Worm (Caenorhabditis elegans) whole organism, L4 larva: ENCODE results near the gene clc-19.

Source experiments
- D1046.2 ChIP-seq: fragments of 200-800 bp; sonication (Bioruptor generic); IDR thresholded peaks from 2 replicates; pipeline ENCODE4 v1.3.6; 2022; ENCODE audit warnings: missing genetic modification characterization, missing compliant biosample characterization
- F10B5.3 ChIP-seq: sonication (generic microtip); optimal IDR thresholded peaks from 2 replicates; lab custom pipeline; 2016; ENCODE audit warnings: mild to moderate bottlenecking, missing genetic modification characterization, missing compliant biosample characterization
- F49E8.2 ChIP-seq: sonication (generic microtip); optimal IDR thresholded peaks from 2 replicates; lab custom pipeline; 2016; ENCODE audit warnings: missing compliant biosample characterization, mild to moderate bottlenecking, missing genetic modification characterization, borderline replicate concordance
- T26A8.4 ChIP-seq: fragments of 200-800 bp; sonication (Bioruptor generic); IDR thresholded peaks from 2 replicates; pipeline ENCODE4 v1.3.6; 2022; ENCODE audit warnings: missing genetic modification characterization, missing compliant biosample characterization
- Y105C5A.15 ChIP-seq: fragments of 200-800 bp; sonication (Bioruptor generic); IDR thresholded peaks from 2 replicates; pipeline ENCODE4 v1.3.6; 2022; ENCODE audit warnings: missing genetic modification characterization, missing compliant biosample characterization
- Y48G9A.11 ChIP-seq: fragments of 200-800 bp; sonication (Bioruptor generic); IDR thresholded peaks from 2 replicates; pipeline ENCODE4 v1.3.6; 2022; ENCODE audit warnings: missing genetic modification reagents, missing genetic modification characterization, missing compliant biosample characterization
- Y5F2A.4 ChIP-seq: fragments of 200-800 bp; sonication (Bioruptor generic); optimal IDR thresholded peaks from 2 replicates; lab custom pipeline; 2018; ENCODE audit warnings: mild to moderate bottlenecking, missing genetic modification characterization, missing compliant biosample characterization
- Y75B8A.6 ChIP-seq: fragments of 200-800 bp; sonication (Bioruptor generic); IDR thresholded peaks from 2 replicates; pipeline ENCODE4 v1.3.6; 2022; ENCODE audit warnings: missing genetic modification reagents, missing genetic modification characterization, missing compliant biosample characterization
- ZK337.2 ChIP-seq: fragments of 200-800 bp; sonication (Bioruptor generic); IDR thresholded peaks from 2 replicates; pipeline ENCODE4 v1.3.6; 2022; ENCODE audit warnings: missing genetic modification reagents, missing genetic modification characterization, missing compliant biosample characterization
- aly-2 ChIP-seq: sonication (generic microtip); optimal IDR thresholded peaks from 2 replicates; lab custom pipeline; 2018; ENCODE audit warnings: missing biosample characterization, missing genetic modification characterization
- ceh-20 ChIP-seq: fragments of 200-800 bp; sonication (Bioruptor generic); IDR thresholded peaks from 2 replicates; pipeline ENCODE4 v1.3.6; 2022; ENCODE audit warnings: missing genetic modification reagents, missing genetic modification characterization, missing compliant biosample characterization
- ceh-32 ChIP-seq: sonication (generic microtip); optimal IDR thresholded peaks from 2 replicates; lab custom pipeline; 2016; ENCODE audit warnings: mild to moderate bottlenecking, missing genetic modification characterization, missing compliant biosample characterization; ENCODE audit not compliant: poor library complexity
- ceh-82 ChIP-seq: sonication (generic microtip); optimal IDR thresholded peaks from 2 replicates; lab custom pipeline; 2017; ENCODE audit warnings: missing biosample characterization, missing genetic modification characterization
- ces-1 ChIP-seq: fragments of 150-350 bp; sonication (generic microtip); optimal IDR thresholded peaks from 4 replicates; lab custom pipeline; 2014; ENCODE audit warnings: missing biosample characterization, missing genetic modification reagents, missing genetic modification characterization
- ctbp-1 ChIP-seq: fragments of 200-800 bp; sonication (Bioruptor generic); IDR thresholded peaks from 2 replicates; pipeline ENCODE4 v1.3.6; 2022; ENCODE audit warnings: missing genetic modification reagents, missing genetic modification characterization, missing compliant biosample characterization
- daf-12 ChIP-seq: fragments of 150-350 bp; optimal IDR thresholded peaks from 2 replicates; lab custom pipeline; 2014; ENCODE audit warnings: missing biosample characterization, missing genetic modification reagents, missing genetic modification characterization
- daf-16 ChIP-seq, 3 experiments: sonication (generic microtip); optimal IDR thresholded peaks; 2 replicates each; lab custom pipeline; 2016 to 2017; ENCODE audit warnings: missing genetic modification characterization in 3 of 3, missing genetic modification reagents in 3 of 3, mild to moderate bottlenecking in 2 of 3, missing compliant biosample characterization in 2 of 3, missing biosample characterization in 1 of 3, moderate library complexity in 1 of 3
- daf-19 ChIP-seq: fragments of 200-800 bp; sonication (Bioruptor generic); conservative IDR thresholded peaks from 2 replicates; pipeline ENCODE4 v1.3.6; 2022; ENCODE audit warnings: missing genetic modification characterization, missing compliant biosample characterization
- dmd-8 ChIP-seq: fragments of 200-800 bp; sonication (Bioruptor generic); IDR thresholded peaks from 2 replicates; pipeline ENCODE4 v1.3.6; 2022; ENCODE audit warnings: missing genetic modification characterization, missing compliant biosample characterization
- dmd-9 ChIP-seq: fragments of 200-800 bp; sonication (Bioruptor generic); IDR thresholded peaks from 2 replicates; pipeline ENCODE4 v1.3.6; 2022; ENCODE audit warnings: missing genetic modification reagents, missing genetic modification characterization, missing compliant biosample characterization
- duxl-1 ChIP-seq: sonication (generic microtip); optimal IDR thresholded peaks from 2 replicates; lab custom pipeline; 2016; ENCODE audit warnings: mild to moderate bottlenecking, missing genetic modification characterization, moderate library complexity, missing compliant biosample characterization; ENCODE audit not compliant: poor library complexity
- dve-1 ChIP-seq: sonication (generic microtip); optimal IDR thresholded peaks from 2 replicates; lab custom pipeline; 2017; ENCODE audit warnings: antibody characterized with exemption, mild to moderate bottlenecking, missing genetic modification characterization, missing compliant biosample characterization; ENCODE audit not compliant: insufficient read depth
- egl-27 ChIP-seq: sonication (generic microtip); optimal IDR thresholded peaks from 3 replicates; lab custom pipeline; 2017; ENCODE audit warnings: missing biosample characterization, missing genetic modification reagents, missing genetic modification characterization
- egl-43 ChIP-seq: fragments of 200-800 bp; sonication (Bioruptor generic); IDR thresholded peaks from 2 replicates; pipeline ENCODE4 v1.3.6; 2022; ENCODE audit warnings: missing genetic modification reagents, missing genetic modification characterization, missing compliant biosample characterization
- fos-1 ChIP-seq: fragments of 150-350 bp; optimal IDR thresholded peaks from 2 replicates; lab custom pipeline; 2014; ENCODE audit warnings: missing biosample characterization, missing genetic modification characterization
- hlh-30 ChIP-seq: sonication (generic microtip); optimal IDR thresholded peaks from 2 replicates; lab custom pipeline; 2017; ENCODE audit warnings: antibody characterized with exemption, mild to moderate bottlenecking, missing genetic modification characterization, missing compliant biosample characterization; ENCODE audit not compliant: insufficient read depth
- lim-7 ChIP-seq: fragments of 200-800 bp; sonication (Bioruptor generic); IDR thresholded peaks from 2 replicates; pipeline ENCODE4 v1.3.6; 2022; ENCODE audit warnings: missing genetic modification characterization, missing compliant biosample characterization
- lin-1 ChIP-seq: fragments of 200-800 bp; sonication (Bioruptor generic); IDR thresholded peaks from 2 replicates; pipeline ENCODE4 v1.3.6; 2022; ENCODE audit warnings: missing genetic modification reagents, missing genetic modification characterization, missing compliant biosample characterization
- lin-38 ChIP-seq: fragments of 200-800 bp; sonication (Bioruptor generic); IDR thresholded peaks from 2 replicates; pipeline ENCODE4 v1.3.6; 2022; ENCODE audit warnings: missing genetic modification reagents, missing genetic modification characterization, missing compliant biosample characterization
- lir-3 ChIP-seq: sonication (generic microtip); optimal IDR thresholded peaks from 2 replicates; lab custom pipeline; 2016; ENCODE audit warnings: mild to moderate bottlenecking, missing genetic modification characterization, missing compliant biosample characterization
- madf-5 ChIP-seq, 2 experiments: fragments of 200-800 bp; sonication (Bioruptor generic); IDR thresholded peaks; 2 replicates each; pipeline ENCODE4 v1.3.6; 2022; ENCODE audit warnings: missing compliant biosample characterization in 2 of 2, missing genetic modification characterization in 2 of 2
- mxl-2 ChIP-seq: fragments of 200-800 bp; sonication (Bioruptor generic); conservative IDR thresholded peaks from 2 replicates; pipeline ENCODE4 v1.3.6; 2022; ENCODE audit warnings: missing genetic modification reagents, missing genetic modification characterization, missing compliant biosample characterization
- nhr-25 ChIP-seq: sonication (generic microtip); optimal IDR thresholded peaks from 2 replicates; lab custom pipeline; 2017; ENCODE audit warnings: missing genetic modification characterization, mild to moderate bottlenecking, missing compliant biosample characterization, antibody characterized with exemption, moderate library complexity, borderline replicate concordance; ENCODE audit not compliant: insufficient read depth
- nhr-42 ChIP-seq: fragments of 200-800 bp; sonication (Bioruptor generic); IDR thresholded peaks from 2 replicates; pipeline ENCODE4 v1.3.6; 2022; ENCODE audit warnings: missing genetic modification characterization, missing compliant biosample characterization
- nhr-76 ChIP-seq: fragments of 150-350 bp; optimal IDR thresholded peaks from 2 replicates; lab custom pipeline; 2014; ENCODE audit warnings: missing biosample characterization, missing genetic modification characterization
- php-3 ChIP-seq: fragments of 200-800 bp; sonication (Bioruptor generic); IDR thresholded peaks from 2 replicates; pipeline ENCODE4 v1.3.6; 2022; ENCODE audit warnings: missing genetic modification reagents, missing genetic modification characterization, missing compliant biosample characterization
- rbr-2 ChIP-seq: sonication (generic microtip); optimal IDR thresholded peaks from 2 replicates; lab custom pipeline; 2016; ENCODE audit warnings: missing genotype, missing genetic modification characterization, missing compliant biosample characterization
- saeg-2 ChIP-seq: fragments of 200-800 bp; sonication (Bioruptor generic); IDR thresholded peaks from 2 replicates; pipeline ENCODE4 v1.3.6; 2022; ENCODE audit warnings: missing genetic modification reagents, missing genetic modification characterization, missing compliant biosample characterization
- set-16 ChIP-seq: fragments of 200-800 bp; sonication (Bioruptor generic); IDR thresholded peaks from 2 replicates; pipeline ENCODE4 v1.3.6; 2022; ENCODE audit warnings: missing genetic modification reagents, missing genetic modification characterization, missing compliant biosample characterization
- skn-1 ChIP-seq: fragments of 150-350 bp; optimal IDR thresholded peaks from 2 replicates; lab custom pipeline; 2014; ENCODE audit warnings: missing biosample characterization, missing genetic modification characterization
- spr-1 ChIP-seq: sonication (generic microtip); optimal IDR thresholded peaks from 2 replicates; lab custom pipeline; 2016; ENCODE audit warnings: mild to moderate bottlenecking, missing genetic modification characterization, missing compliant biosample characterization
- tra-1 ChIP-seq: fragments of 200-800 bp; sonication (Bioruptor generic); IDR thresholded peaks from 2 replicates; pipeline ENCODE4 v1.3.6; 2022; ENCODE audit warnings: missing genetic modification reagents, missing genetic modification characterization, missing compliant biosample characterization
- unc-62 ChIP-seq, 3 experiments: fragments of 150-350 bp in 1 of 3; sonication (generic microtip); optimal IDR thresholded peaks in 2 of 3; peaks in 1 of 3; 1 replicate in 1 of 3; 2 replicates in 2 of 3; lab custom pipeline; 2014 to 2017; ENCODE audit warnings: missing biosample characterization in 3 of 3, missing genetic modification characterization in 3 of 3, missing genetic modification reagents in 3 of 3, missing genotype in 1 of 3
- zfp-3 ChIP-seq: fragments of 200-800 bp; sonication (Bioruptor generic); conservative IDR thresholded peaks from 2 replicates; pipeline ENCODE4 v1.3.6; 2022; ENCODE audit warnings: missing genetic modification reagents, missing genetic modification characterization, missing compliant biosample characterization
- zip-11 ChIP-seq: fragments of 200-800 bp; sonication (Bioruptor generic); IDR thresholded peaks from 2 replicates; pipeline ENCODE4 v1.3.6; 2022; ENCODE audit warnings: missing genetic modification characterization, missing compliant biosample characterization
- ztf-11 ChIP-seq: fragments of 150-350 bp; optimal IDR thresholded peaks from 2 replicates; lab custom pipeline; 2014; ENCODE audit warnings: missing biosample characterization, missing genetic modification characterization

The clc-19 gene

ce11 chrIII:853414-853813, 20.0 kb downstream of the clc-19 start:
- TF ChIP-seq tra-1 (GFP tag; lab: Robert Waterston, UW) (no peak), ceh-20 (no peak), fos-1 (tag; lab: Kevin White, UChicago) (no peak), F49E8.2 (tag; lab: Kevin White, UChicago) (no peak), zip-11 (GFP tag; lab: Robert Waterston, UW) (no peak), madf-5 (GFP tag; IDR thresholded peaks at IDR 0.05; lab: Robert Waterston, UW) (0 out of 4 replicates have a peak, but pooled peaks of 1 of the 2 experiments have one; percentile 14), duxl-1 (tag; lab: Kevin White, UChicago) (no peak), set-16 (GFP tag; lab: Robert Waterston, UW) (peak; percentile 94), T26A8.4 (GFP tag; lab: Robert Waterston, UW) (no peak), lir-3 (tag; lab: Kevin White, UChicago) (no peak), nhr-76 (tag; lab: Kevin White, UChicago) (no peak), lim-7 (GFP tag; lab: Robert Waterston, UW) (peak; percentile 18; the same call in 1 of the 2 replicates), ctbp-1 (GFP tag; lab: Robert Waterston, UW) (no peak), daf-12 (no peak), unc-62 (GFP tag; optimal IDR thresholded peaks at IDR 0.05 in 1 of 2; lab: Kevin White, UChicago) (peak in 1 of 2 experiments; percentile 74), unc-62 (tag; optimal IDR thresholded peaks at IDR 0.05; lab: Kevin White, UChicago) (no peak), zfp-3 (GFP tag; lab: Robert Waterston, UW) (no peak), skn-1 (tag; lab: Kevin White, UChicago) (no peak), egl-43 (GFP tag; lab: Robert Waterston, UW) (no peak), ceh-82 (tag; lab: Kevin White, UChicago) (no peak), egl-27 (tag; lab: Kevin White, UChicago) (no peak), ztf-11 (tag; lab: Kevin White, UChicago) (no peak), aly-2 (tag; lab: Kevin White, UChicago) (no peak), nhr-42 (GFP tag; lab: Robert Waterston, UW) (no peak), nhr-25 (tag; lab: Kevin White, UChicago) (no peak), Y75B8A.6 (GFP tag; lab: Robert Waterston, UW) (0 out of 2 replicates have a peak, but pooled peaks have one; percentile 31), spr-1 (tag; lab: Kevin White, UChicago) (no peak), ZK337.2 (GFP tag; lab: Robert Waterston, UW) (0 out of 2 replicates have a peak, but pooled peaks have one; percentile 20), php-3 (GFP tag; lab: Robert Waterston, UW) (no peak), D1046.2 (GFP tag; lab: Robert Waterston, UW) (no peak), F10B5.3 (tag; lab: Kevin White, UChicago) (no peak), Y105C5A.15 (no peak)

- TF ChIP-seq Y48G9A.11 (GFP tag; lab: Robert Waterston, UW) (peak; percentile 30; the same call in 1 of the 2 replicates), lin-38 (GFP tag; lab: Robert Waterston, UW) (peak; percentile 39; the same call in 1 of the 2 replicates), rbr-2 (tag; lab: Kevin White, UChicago) (no peak)
Measured at ce11 chrIII:852296-852695, 21.1 kb downstream of the clc-19 start, which contains the start of gene moma-1. TSS of gene moma-1 (minus strand) at chrIII:852396.

- no peak for TF ChIP-seq dmd-9
- TF ChIP-seq madf-5 (GFP tag; IDR thresholded peaks at IDR 0.05; lab: Robert Waterston, UW) = no peak
- no peak for TF ChIP-seq tra-1 (GFP tag; lab: Robert Waterston, UW)
- TF ChIP-seq lin-1 (GFP tag; lab: Robert Waterston, UW) = no peak
- no peak for TF ChIP-seq ceh-32 (tag; lab: Kevin White, UChicago)
- TF ChIP-seq dve-1 (tag; lab: Kevin White, UChicago) = peak; percentile 82
- TF ChIP-seq duxl-1 (tag; lab: Kevin White, UChicago) = peak; percentile 17
- TF ChIP-seq saeg-2 (GFP tag; lab: Robert Waterston, UW) = no peak
- no peak for TF ChIP-seq Y5F2A.4 (GFP tag; lab: Kevin White, UChicago)
- TF ChIP-seq daf-19 = no peak
- TF ChIP-seq mxl-2 = no peak
- TF ChIP-seq hlh-30 (tag; lab: Kevin White, UChicago) = peak; percentile 91
- no peak for TF ChIP-seq php-3 (GFP tag; lab: Robert Waterston, UW)
- no peak for TF ChIP-seq dmd-8
- no peak for TF ChIP-seq daf-16 (GFP tag; optimal IDR thresholded peaks at IDR 0.05; lab: Kevin White, UChicago)
- TF ChIP-seq daf-16 (tag; optimal IDR thresholded peaks at IDR 0.05; lab: Kevin White, UChicago) = peak; percentile 86
- no peak for TF ChIP-seq ces-1 (GFP tag; lab: Kevin White, UChicago)
Measured at ce11 chrIII:845485-845884, 27.9 kb downstream of the clc-19 start, which contains the start of gene K02F3.2. TSS of gene K02F3.2 (plus strand) at chrIII:845841.
